Fruit fly (Drosophila melanogaster) whole organism, embryonic: ENCODE measurements around the gene InR.

Experiments
- Bdp1 ChIP-seq: fragments of 200-800 bp; sonication (Bioruptor generic); optimal IDR thresholded peaks from 3 replicates; lab custom pipeline; 2016; ENCODE audit warnings: missing biosample characterization, missing genetic modification characterization
- CG10209 ChIP-seq: fragments of 200-800 bp; sonication (Bioruptor generic); optimal IDR thresholded peaks from 3 replicates; lab custom pipeline; 2017; ENCODE audit warnings: missing biosample characterization, mild to moderate bottlenecking, missing genetic modification characterization, missing genetic modification reagents
- CG1024 ChIP-seq: fragments of 200-800 bp; sonication (Bioruptor generic); IDR thresholded peaks from 2 replicates; pipeline ENCODE4 v1.3.6; 2022; ENCODE audit warnings: missing biosample characterization, missing genetic modification characterization
- CG10274 ChIP-seq: fragments of 200-800 bp; sonication (Bioruptor generic); optimal IDR thresholded peaks from 3 replicates; lab custom pipeline; 2017; ENCODE audit warnings: missing biosample characterization, mild to moderate bottlenecking, missing genetic modification characterization
- CG12299 ChIP-seq: fragments of 200-800 bp; sonication (Bioruptor generic); optimal IDR thresholded peaks from 2 replicates; lab custom pipeline; 2018; ENCODE audit warnings: missing biosample characterization, mild to moderate bottlenecking, missing genetic modification characterization
- CG13894 ChIP-seq: fragments of 200-800 bp; sonication (Bioruptor generic); optimal IDR thresholded peaks from 3 replicates; lab custom pipeline; 2018; ENCODE audit warnings: missing biosample characterization, mild to moderate bottlenecking, missing genetic modification characterization, moderate library complexity
- CG17568 ChIP-seq: fragments of 200-800 bp; sonication (Bioruptor generic); optimal IDR thresholded peaks from 2 replicates; lab custom pipeline; 2018; ENCODE audit warnings: missing biosample characterization, mild to moderate bottlenecking, missing genetic modification characterization, moderate library complexity
- CG18011 ChIP-seq: fragments of 200-800 bp; sonication (Bioruptor generic); optimal IDR thresholded peaks from 2 replicates; lab custom pipeline; 2017; ENCODE audit warnings: missing biosample characterization, missing genetic modification characterization, mild to moderate bottlenecking, moderate library complexity, missing genotype
- CG2129 ChIP-seq: fragments of 200-800 bp; sonication (Bioruptor generic); IDR thresholded peaks from 2 replicates; pipeline ENCODE4 v1.3.6; 2022; ENCODE audit warnings: missing biosample characterization, missing genetic modification characterization; ENCODE audit not compliant: partially characterized antibody
- CG3065 ChIP-seq: fragments of 200-800 bp; sonication (Bioruptor generic); optimal IDR thresholded peaks from 2 replicates; lab custom pipeline; 2016; ENCODE audit warnings: missing biosample characterization, missing genetic modification characterization
- CG32772 ChIP-seq: fragments of 200-800 bp; sonication (Bioruptor generic); IDR thresholded peaks from 2 replicates; pipeline ENCODE4 v1.3.6; 2022; ENCODE audit warnings: missing biosample characterization, missing genetic modification characterization
- CG42726 ChIP-seq: fragments of 200-800 bp; sonication (Bioruptor generic); IDR thresholded peaks from 2 replicates; pipeline ENCODE4 v1.3.6; 2022; ENCODE audit warnings: missing biosample characterization, missing genetic modification characterization; ENCODE audit not compliant: partially characterized antibody
- CG4328 ChIP-seq: fragments of 200-800 bp; sonication (Bioruptor generic); optimal IDR thresholded peaks from 3 replicates; lab custom pipeline; 2017; ENCODE audit warnings: missing biosample characterization, missing genetic modification reagents, missing genetic modification characterization
- CG4617 ChIP-seq: fragments of 200-800 bp; sonication (Bioruptor generic); optimal IDR thresholded peaks from 3 replicates; lab custom pipeline; 2016; ENCODE audit warnings: missing biosample characterization, missing genetic modification characterization, borderline replicate concordance
- CG5180 ChIP-seq: fragments of 200-800 bp; sonication (Bioruptor generic); optimal IDR thresholded peaks from 3 replicates; lab custom pipeline; 2017; ENCODE audit warnings: missing biosample characterization, missing genetic modification characterization, mild to moderate bottlenecking, moderate library complexity, missing genetic modification reagents
- CG6254 ChIP-seq: fragments of 200-800 bp; sonication (Bioruptor generic); optimal IDR thresholded peaks from 3 replicates; lab custom pipeline; 2017; ENCODE audit warnings: mild to moderate bottlenecking, missing biosample characterization, missing genetic modification reagents, missing genetic modification characterization
- CG6689 ChIP-seq: fragments of 200-800 bp; sonication (Bioruptor generic); IDR thresholded peaks from 2 replicates; pipeline ENCODE4 v1.3.6; 2022; ENCODE audit warnings: missing biosample characterization, missing genetic modification characterization
- CG6813 ChIP-seq: fragments of 200-800 bp; sonication (Bioruptor generic); optimal IDR thresholded peaks from 2 replicates; lab custom pipeline; 2017; ENCODE audit warnings: missing biosample characterization, missing genetic modification characterization, mild to moderate bottlenecking, moderate library complexity, missing genetic modification reagents
- CG7556 ChIP-seq: fragments of 200-800 bp; sonication (Bioruptor generic); optimal IDR thresholded peaks from 2 replicates; lab custom pipeline; 2017; ENCODE audit warnings: missing biosample characterization, mild to moderate bottlenecking, missing genetic modification characterization
- CG7987 ChIP-seq: fragments of 200-800 bp; sonication (Bioruptor generic); optimal IDR thresholded peaks from 2 replicates; lab custom pipeline; 2018; ENCODE audit warnings: missing biosample characterization, mild to moderate bottlenecking, missing genetic modification characterization, moderate library complexity
- CTCF ChIP-seq: fragments of 200-800 bp; sonication (Bioruptor generic); optimal IDR thresholded peaks from 2 replicates; lab custom pipeline; 2017; ENCODE audit warnings: missing biosample characterization, mild to moderate bottlenecking, missing genetic modification characterization, moderate library complexity
- Chrac-16 ChIP-seq: fragments of 200-800 bp; sonication (Bioruptor generic); optimal IDR thresholded peaks from 3 replicates; lab custom pipeline; 2016; ENCODE audit warnings: missing biosample characterization, missing genetic modification characterization
- Drgx ChIP-seq: fragments of 200-800 bp; sonication (Bioruptor generic); IDR thresholded peaks from 2 replicates; pipeline ENCODE4 v1.3.6; 2022; ENCODE audit warnings: missing biosample characterization, missing genetic modification characterization
- Hand ChIP-seq: fragments of 200-800 bp; sonication (Bioruptor generic); optimal IDR thresholded peaks from 2 replicates; lab custom pipeline; 2017; ENCODE audit warnings: mild to moderate bottlenecking, missing biosample characterization, missing genetic modification reagents, missing genetic modification characterization
- MTF-1 ChIP-seq: fragments of 200-800 bp; sonication (Bioruptor generic); optimal IDR thresholded peaks from 2 replicates; lab custom pipeline; 2018; ENCODE audit warnings: missing biosample characterization, mild to moderate bottlenecking, missing genetic modification characterization, borderline replicate concordance
- Mes4 ChIP-seq: fragments of 200-800 bp; sonication (Bioruptor generic); optimal IDR thresholded peaks from 2 replicates; lab custom pipeline; 2016; ENCODE audit warnings: missing biosample characterization, missing genetic modification characterization
- Oli ChIP-seq: fragments of 200-800 bp; sonication (Bioruptor generic); optimal IDR thresholded peaks from 2 replicates; lab custom pipeline; 2018; ENCODE audit warnings: missing biosample characterization, mild to moderate bottlenecking, missing genetic modification characterization, moderate library complexity
- Rx ChIP-seq: fragments of 200-800 bp; sonication (Bioruptor generic); IDR thresholded peaks from 2 replicates; pipeline ENCODE4 v1.3.6; 2022; ENCODE audit warnings: missing biosample characterization, missing genetic modification characterization
- YL-1 ChIP-seq: fragments of 200-800 bp; sonication (Bioruptor generic); optimal IDR thresholded peaks from 3 replicates; lab custom pipeline; 2017; ENCODE audit warnings: missing biosample characterization, mild to moderate bottlenecking, missing genetic modification characterization
- btn ChIP-seq: fragments of 200-800 bp; sonication (Bioruptor generic); optimal IDR thresholded peaks from 2 replicates; lab custom pipeline; 2016; ENCODE audit warnings: missing biosample characterization, missing genetic modification characterization
- cad ChIP-seq: fragments of >200 bp; optimal IDR thresholded peaks from 2 replicates; lab custom pipeline; 2017; ENCODE audit warnings: missing biosample characterization, missing genetic modification characterization
- chinmo ChIP-seq: fragments of 200-800 bp; sonication (Bioruptor generic); IDR thresholded peaks from 4 replicates; pipeline ENCODE4 v1.3.6; 2022; ENCODE audit warnings: missing biosample characterization, missing genetic modification characterization; ENCODE audit not compliant: partially characterized antibody
- chn ChIP-seq: fragments of 200-800 bp; sonication (Bioruptor generic); optimal IDR thresholded peaks from 2 replicates; lab custom pipeline; 2016; ENCODE audit warnings: missing biosample characterization, missing genetic modification characterization
- dati ChIP-seq: fragments of 200-800 bp; sonication (Bioruptor generic); IDR thresholded peaks from 2 replicates; pipeline ENCODE4 v1.3.6; 2022; ENCODE audit warnings: missing biosample characterization, missing genetic modification characterization
- fd3F ChIP-seq: fragments of 200-800 bp; sonication (Bioruptor generic); optimal IDR thresholded peaks from 2 replicates; lab custom pipeline; 2018; ENCODE audit warnings: missing biosample characterization, mild to moderate bottlenecking, missing genetic modification characterization, moderate library complexity
- fd64A ChIP-seq: fragments of 200-800 bp; sonication (Bioruptor generic); optimal IDR thresholded peaks from 3 replicates; lab custom pipeline; 2018; ENCODE audit warnings: missing biosample characterization, mild to moderate bottlenecking, missing genetic modification characterization
- gfzf ChIP-seq: fragments of 200-800 bp; sonication (Bioruptor generic); optimal IDR thresholded peaks from 2 replicates; lab custom pipeline; 2016; ENCODE audit warnings: missing biosample characterization, mild to moderate bottlenecking, missing genetic modification characterization, moderate library complexity
- h ChIP-seq: fragments of >200 bp; optimal IDR thresholded peaks from 2 replicates; lab custom pipeline; 2017
- hbn ChIP-seq: fragments of 200-800 bp; sonication (Bioruptor generic); IDR thresholded peaks from 2 replicates; pipeline ENCODE4 v1.3.6; 2022; ENCODE audit warnings: missing biosample characterization, missing genetic modification characterization; ENCODE audit not compliant: partially characterized antibody
- klu ChIP-seq: fragments of 200-800 bp; sonication (Bioruptor generic); IDR thresholded peaks from 2 replicates; pipeline ENCODE4 v1.3.6; 2022; ENCODE audit warnings: missing biosample characterization, missing genetic modification characterization
- nmo ChIP-seq: fragments of 200-800 bp; sonication (Bioruptor generic); optimal IDR thresholded peaks from 2 replicates; lab custom pipeline; 2018; ENCODE audit warnings: missing biosample characterization, mild to moderate bottlenecking, missing genetic modification characterization, moderate library complexity
- pan ChIP-seq, 4 experiments: fragments of >200 bp in 3 of 4; fragments of 200-800 bp in 1 of 4; sonication (Bioruptor generic) in 1 of 4; optimal IDR thresholded peaks in 3 of 4; IDR thresholded peaks in 1 of 4; 2 replicates each; pipeline versions ENCODE4 v1.3.6 to Lab custom; 2017 to 2022; ENCODE audit warnings: missing biosample characterization in 2 of 4, missing genetic modification characterization in 2 of 4, mixed read lengths in 1 of 4
- pfk ChIP-seq: fragments of 200-800 bp; sonication (Bioruptor generic); optimal IDR thresholded peaks from 2 replicates; lab custom pipeline; 2018; ENCODE audit warnings: missing biosample characterization, mild to moderate bottlenecking, missing genetic modification characterization, moderate library complexity
- row ChIP-seq: fragments of 200-800 bp; sonication (Bioruptor generic); IDR thresholded peaks from 3 replicates; pipeline ENCODE4 v1.3.6; 2022; ENCODE audit warnings: missing biosample characterization, missing genetic modification characterization
- salm ChIP-seq: fragments of 200-800 bp; sonication (Bioruptor generic); optimal IDR thresholded peaks from 2 replicates; lab custom pipeline; 2018; ENCODE audit warnings: missing biosample characterization, mild to moderate bottlenecking, missing genetic modification characterization
- sug ChIP-seq: fragments of 200-800 bp; optimal IDR thresholded peaks from 2 replicates; lab custom pipeline; 2019; ENCODE audit warnings: missing biosample characterization, mild to moderate bottlenecking, missing genetic modification characterization, moderate library complexity
- zen2 ChIP-seq: fragments of 200-800 bp; sonication (Bioruptor generic); IDR thresholded peaks from 3 replicates; pipeline ENCODE4 v1.3.6; 2022; ENCODE audit warnings: missing biosample characterization, missing genetic modification characterization; ENCODE audit not compliant: partially characterized antibody

The InR gene

dm6 chr3R:21628213-21628800 lies 9.2 kb upstream of the InR start:
- TF ChIP-seq Drgx (GFP tag; lab: Robert Waterston, UW) (0 out of 2 replicates have a peak, but pooled peaks have one; percentile 14), chinmo (GFP tag; lab: Robert Waterston, UW) (0 out of 4 replicates have a peak, but pooled peaks have one; percentile 15), btn (GFP tag; lab: Kevin White, UChicago) (no peak)

dm6 chr3R:21627752-21628151 lies 8.6 kb upstream of the InR start:
- peak; percentile 53 for TF ChIP-seq Chrac-16 (GFP tag; lab: Kevin White, UChicago)
- TF ChIP-seq klu (GFP tag; lab: Robert Waterston, UW) = peak; percentile 57
- TF ChIP-seq Oli (tag; lab: Kevin White, UChicago) = peak; percentile 64
- TF ChIP-seq CG6254 (GFP tag; lab: Kevin White, UChicago) = peak; percentile 52
- TF ChIP-seq CG2129 (GFP tag; lab: Robert Waterston, UW) = no peak
- no peak for TF ChIP-seq CG3065
- TF ChIP-seq CG18011 (GFP tag; lab: Kevin White, UChicago) = no peak
- no peak for TF ChIP-seq CG4328 (GFP tag; lab: Kevin White, UChicago)
- peak; percentile 18 for TF ChIP-seq chn (GFP tag; lab: Kevin White, UChicago)
- TF ChIP-seq CG6813 = peak; percentile 56
- TF ChIP-seq fd3F (GFP tag; lab: Kevin White, UChicago) = peak; percentile 70
- peak; percentile 78 for TF ChIP-seq CG7556 (GFP tag; lab: Kevin White, UChicago)
- TF ChIP-seq dati (GFP tag; lab: Robert Waterston, UW) = no peak
- TF ChIP-seq CTCF (GFP tag; lab: Kevin White, UChicago) = no peak
- no peak for TF ChIP-seq gfzf (GFP tag; lab: Kevin White, UChicago)
- no peak for TF ChIP-seq zen2 (GFP tag; lab: Robert Waterston, UW)
- TF ChIP-seq Bdp1 (GFP tag; lab: Kevin White, UChicago) = peak; percentile 16
- peak; percentile 9 for TF ChIP-seq CG5180 (GFP tag; lab: Kevin White, UChicago)
- no peak for TF ChIP-seq pan (optimal IDR thresholded peaks at IDR 0.05; lab: Kevin White, UChicago)
- peak in 1 of 2 experiments; percentile 75 for TF ChIP-seq pan (GFP tag; optimal IDR thresholded peaks at IDR 0.05 in 1 of 2, IDR thresholded peaks at IDR 0.05 in 1 of 2)
- TF ChIP-seq MTF-1 (GFP tag; lab: Kevin White, UChicago) = peak; percentile 35
- TF ChIP-seq nmo (GFP tag; lab: Kevin White, UChicago) = peak; percentile 70
- TF ChIP-seq hbn (GFP tag; lab: Robert Waterston, UW) = no peak
- TF ChIP-seq CG12299 (tag; lab: Kevin White, UChicago) = peak; percentile 41
- peak; percentile 30 for TF ChIP-seq sug (tag; lab: Kevin White, UChicago)
- no peak for TF ChIP-seq h (lab: Kevin White, UChicago)
- peak; percentile 29 for TF ChIP-seq Hand (GFP tag; lab: Kevin White, UChicago)
- no peak for TF ChIP-seq fd64A (GFP tag; lab: Kevin White, UChicago)
- peak; percentile 64 for TF ChIP-seq CG10209 (GFP tag; lab: Kevin White, UChicago)
- peak; percentile 20 for TF ChIP-seq CG13894 (tag; lab: Kevin White, UChicago)
- TF ChIP-seq CG7987 (GFP tag; lab: Kevin White, UChicago) = no peak
- TF ChIP-seq CG17568 = peak; percentile 51
- TF ChIP-seq Mes4 (GFP tag; lab: Kevin White, UChicago) = no peak
- TF ChIP-seq YL-1 (GFP tag; lab: Kevin White, UChicago) = no peak
- TF ChIP-seq CG1024 (GFP tag; lab: Robert Waterston, UW) = no peak
- TF ChIP-seq pfk (GFP tag; lab: Kevin White, UChicago) = no peak
- TF ChIP-seq Rx (GFP tag; lab: Robert Waterston, UW) = no peak
- TF ChIP-seq row (GFP tag; lab: Robert Waterston, UW) = peak; percentile 82
- TF ChIP-seq CG4617 = no peak
- TF ChIP-seq salm = no peak
- TF ChIP-seq CG10274 (GFP tag; lab: Kevin White, UChicago) = peak; percentile 46
- peak; percentile 73 for TF ChIP-seq CG6689
- TF ChIP-seq cad (GFP tag; lab: Kevin White, UChicago) = no peak
- TF ChIP-seq CG32772 (GFP tag; lab: Robert Waterston, UW) = peak; percentile 50; the same call in 1 of the 2 replicates
- TF ChIP-seq CG42726 (GFP tag; lab: Robert Waterston, UW) = no peak
